Worm (Caenorhabditis elegans): Measurements from ENCODE around the gene htas-1.

- no peak for TF ChIP-seq B0336.3 (GFP tag; IDR thresholded peaks at IDR 0.05)
- TF ChIP-seq Y56A3A.18 (GFP tag; IDR thresholded peaks at IDR 0.05) = no peak
- no peak for TF ChIP-seq lsl-1 (GFP tag; optimal IDR thresholded peaks at IDR 0.05)
- TF ChIP-seq Y79H2A.3 (GFP tag; conservative IDR thresholded peaks at IDR 0.05) = no peak
Observed at ce11 chrIV:9657753-9658152, 25.6 kb downstream of the htas-1 start, which contains the start of gene acc-1.

Measured in whole organism, young adult.